Fruit fly (Drosophila melanogaster): Measurements from ENCODE around the gene Rad9.

Gene Rad9

DNA sequence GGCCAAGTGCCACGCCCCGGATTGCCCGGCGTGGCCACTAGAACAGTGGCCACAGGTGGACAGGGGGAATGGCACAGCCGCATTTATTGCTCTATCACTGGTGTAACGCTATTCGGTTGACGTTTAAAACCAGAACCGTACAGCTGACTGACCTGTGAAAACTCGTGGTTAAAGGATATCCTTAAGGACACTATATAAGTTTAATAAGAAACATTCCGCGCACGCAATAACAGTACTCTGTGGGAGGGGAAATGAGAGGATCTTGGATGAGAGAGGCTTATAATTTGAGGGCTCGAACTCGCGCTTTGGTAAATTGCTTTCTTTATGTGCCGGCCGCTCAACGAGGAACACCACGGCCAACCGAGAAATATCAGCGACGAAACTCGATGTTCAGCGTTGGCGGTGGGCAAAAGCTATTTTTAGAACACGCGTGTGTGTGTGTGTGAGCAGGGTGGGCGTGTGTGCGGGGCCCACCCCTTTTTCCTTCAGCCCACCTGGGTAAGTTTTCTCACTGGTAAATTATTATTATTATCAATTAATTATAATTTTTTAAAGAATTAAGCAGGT lies 24.0 kb upstream of the Rad9 start:
- TF ChIP-seq Jra (GFP tag; optimal IDR thresholded peaks at IDR 0.05) (no peak), dmrt93B (GFP tag; optimal IDR thresholded peaks at IDR 0.05) (no peak), br (GFP tag; optimal IDR thresholded peaks at IDR 0.05) (peak; percentile 12), Abd-B (GFP tag; optimal IDR thresholded peaks at IDR 0.05) (no peak), sv (GFP tag; optimal IDR thresholded peaks at IDR 0.05) (no peak), Rel (GFP tag; optimal IDR thresholded peaks at IDR 0.05) (no peak), Rel (tag; optimal IDR thresholded peaks at IDR 0.05) (no peak), usp (GFP tag; optimal IDR thresholded peaks at IDR 0.05) (no peak), CG32264 (GFP tag; optimal IDR thresholded peaks at IDR 0.05) (no peak), Sp1 (GFP tag; optimal IDR thresholded peaks at IDR 0.05) (peak; percentile 41), fru (GFP tag; optimal IDR thresholded peaks at IDR 0.05) (no peak), pan (optimal IDR thresholded peaks at IDR 0.05) (no peak)

DNA sequence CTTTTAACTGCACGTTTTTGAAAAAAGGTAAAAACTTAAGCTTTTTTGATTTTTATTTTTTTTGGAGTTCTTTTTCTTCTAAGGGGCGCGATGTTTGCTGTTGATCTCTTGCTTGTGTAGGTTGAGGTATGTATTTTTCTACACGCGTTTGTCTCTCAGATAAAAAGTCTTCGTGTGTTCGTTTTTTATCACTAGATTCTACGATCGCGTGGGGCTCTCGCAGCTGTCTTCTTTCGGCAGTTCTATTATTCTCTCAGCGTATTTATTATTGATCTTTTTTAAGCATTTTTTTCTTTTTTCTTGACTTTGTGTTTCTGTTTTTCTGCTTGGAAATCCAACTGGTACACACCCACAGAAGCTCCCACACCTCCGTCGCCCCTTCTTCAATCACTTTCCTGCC lies 22.7 kb upstream of the Rad9 start:
- TF ChIP-seq sage (GFP tag; optimal IDR thresholded peaks at IDR 0.05), result peak; percentile 26
- peak; percentile 15 for TF ChIP-seq h (GFP tag; optimal IDR thresholded peaks at IDR 0.05)
- no peak for TF ChIP-seq Hr78 (GFP tag; optimal IDR thresholded peaks at IDR 0.05)
- peak; percentile 13 for TF ChIP-seq Rel (GFP tag; optimal IDR thresholded peaks at IDR 0.05)
- no peak for TF ChIP-seq Rel (tag; optimal IDR thresholded peaks at IDR 0.05)
- peak; percentile 44 for TF ChIP-seq Sp1 (GFP tag; optimal IDR thresholded peaks at IDR 0.05)
- TF ChIP-seq Vsx2 (GFP tag; optimal IDR thresholded peaks at IDR 0.05; ENCODE audit: partially characterized antibody), result no peak
- no peak for TF ChIP-seq CG9705 (GFP tag; optimal IDR thresholded peaks at IDR 0.05)
- peak; percentile 36 for TF ChIP-seq CrebA (GFP tag; optimal IDR thresholded peaks at IDR 0.05; ENCODE audit: borderline replicate concordance)
- no peak for TF ChIP-seq Myc (optimal IDR thresholded peaks at IDR 0.05)
- TF ChIP-seq Dfd (GFP tag; optimal IDR thresholded peaks at IDR 0.05), result no peak
- TF ChIP-seq brk (GFP tag; optimal IDR thresholded peaks at IDR 0.05), result peak; percentile 43

DNA sequence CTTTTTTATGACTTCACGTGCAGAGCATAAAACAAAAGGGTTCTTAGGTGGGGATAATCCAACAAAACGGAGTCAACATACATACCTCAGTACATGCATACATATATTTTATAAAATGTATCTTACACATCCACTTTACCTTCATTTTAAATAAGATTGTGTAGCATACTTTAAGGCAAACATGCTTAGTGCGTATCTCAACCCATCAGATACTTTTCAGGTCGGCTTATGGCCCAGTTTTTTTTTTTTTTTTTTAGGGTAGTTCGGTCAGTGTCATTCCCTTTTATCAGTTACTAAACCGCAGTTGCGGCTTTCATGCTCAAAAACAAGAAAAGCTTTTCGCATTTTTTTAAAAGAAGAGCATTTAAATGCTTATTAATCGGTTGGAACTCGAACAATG lies 19.6 kb upstream of the Rad9 start, which contains the start of gene NijB:
Gene NijB, plus strand, starts transcription at position 398 of the 400 bp plus-strand sequence.
- TF ChIP-seq foxo (GFP tag; optimal IDR thresholded peaks at IDR 0.05), result no peak
- TF ChIP-seq fru (GFP tag; optimal IDR thresholded peaks at IDR 0.05), result no peak
- TF ChIP-seq HLH106 (tag; optimal IDR thresholded peaks at IDR 0.05), result no peak
- TF ChIP-seq pan (optimal IDR thresholded peaks at IDR 0.05), result no peak
- peak; percentile 69 for TF ChIP-seq Myc (optimal IDR thresholded peaks at IDR 0.05)
- no peak for TF ChIP-seq Abd-B (GFP tag; optimal IDR thresholded peaks at IDR 0.05)
- TF ChIP-seq jim (GFP tag; optimal IDR thresholded peaks at IDR 0.05), result peak; percentile 19
- TF ChIP-seq Rel (GFP tag; optimal IDR thresholded peaks at IDR 0.05), result no peak
- peak; percentile 69 for TF ChIP-seq Rel (tag; optimal IDR thresholded peaks at IDR 0.05)
- peak; percentile 27 for TF ChIP-seq tai (GFP tag; optimal IDR thresholded peaks at IDR 0.05)
- TF ChIP-seq woc (GFP tag; optimal IDR thresholded peaks at IDR 0.05), result no peak
- TF ChIP-seq sage (GFP tag; optimal IDR thresholded peaks at IDR 0.05), result peak; percentile 5
- TF ChIP-seq Hr83 (GFP tag; optimal IDR thresholded peaks at IDR 0.05; ENCODE audit: poor library complexity, severe bottlenecking), result no peak
- TF ChIP-seq brk (GFP tag; optimal IDR thresholded peaks at IDR 0.05), result no peak
- TF ChIP-seq dsf (GFP tag; optimal IDR thresholded peaks at IDR 0.05; ENCODE audit: borderline replicate concordance), result no peak
- no peak for TF ChIP-seq Jra (GFP tag; optimal IDR thresholded peaks at IDR 0.05)
- no peak for TF ChIP-seq psq (GFP tag; optimal IDR thresholded peaks at IDR 0.05)
- no peak for TF ChIP-seq ey (GFP tag; optimal IDR thresholded peaks at IDR 0.05)
- TF ChIP-seq N (GFP tag; optimal IDR thresholded peaks at IDR 0.05), result no peak
- peak; percentile 6 for TF ChIP-seq Dif (GFP tag; optimal IDR thresholded peaks at IDR 0.05; ENCODE audit: partially characterized antibody)
- no peak for TF ChIP-seq CG9705 (GFP tag; optimal IDR thresholded peaks at IDR 0.05)

DNA sequence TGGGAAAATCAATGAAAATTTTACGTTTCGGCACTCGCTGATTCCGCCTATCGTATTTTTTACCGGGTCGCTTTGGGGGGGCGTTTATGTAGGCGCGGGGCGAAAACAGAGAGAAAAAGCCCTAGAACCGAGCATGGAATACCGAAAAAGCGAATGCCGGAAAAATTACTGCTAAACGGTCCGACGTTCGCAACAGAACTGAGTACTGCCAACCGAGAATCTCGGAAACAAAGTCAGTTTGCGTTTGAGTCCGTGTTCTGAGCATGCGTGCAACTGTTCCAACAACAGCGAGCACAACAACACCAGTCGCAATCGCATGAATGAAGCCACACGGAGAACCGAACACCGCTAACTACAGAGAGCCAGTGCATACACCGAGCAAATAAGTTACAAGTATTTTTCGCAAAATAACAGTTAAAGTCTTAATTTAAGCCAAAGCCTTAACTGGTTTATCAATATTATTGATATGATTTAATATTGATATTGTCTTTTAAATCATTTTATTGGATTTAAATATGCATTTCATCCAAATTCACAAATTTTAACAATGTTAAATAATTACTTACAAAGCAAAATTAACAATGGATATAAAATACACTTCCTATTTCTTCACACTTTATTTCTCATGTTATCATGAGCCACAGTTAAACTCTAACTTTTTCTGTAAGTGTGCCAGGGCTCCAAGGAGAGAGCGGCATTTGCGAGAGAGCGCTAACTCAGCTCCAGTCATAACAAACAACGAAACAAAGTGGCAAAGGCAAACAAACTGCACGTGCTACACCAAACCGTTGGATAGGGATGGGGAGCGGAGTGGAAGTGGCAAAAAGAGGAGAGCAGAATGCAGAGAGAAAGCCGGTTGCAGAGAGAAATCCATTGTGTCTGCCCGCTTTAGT lies 18.2 kb upstream of the Rad9 start, which contains the start of gene CG3961:
Gene CG3961, minus strand, starts transcription at position 201 of the 893 bp plus-strand sequence.
- peak; percentile 91 for TF ChIP-seq Hnf4 (GFP tag; optimal IDR thresholded peaks at IDR 0.05)
- TF ChIP-seq psq (GFP tag; optimal IDR thresholded peaks at IDR 0.05), result peak; percentile 98
- TF ChIP-seq Mio (GFP tag; optimal IDR thresholded peaks at IDR 0.05), result peak; percentile 61
- TF ChIP-seq OdsH (GFP tag; optimal IDR thresholded peaks at IDR 0.05), result peak; percentile 99
- peak; percentile 86 for TF ChIP-seq Rel (GFP tag; optimal IDR thresholded peaks at IDR 0.05)
- peak; percentile 82 for TF ChIP-seq Rel (tag; optimal IDR thresholded peaks at IDR 0.05)
- TF ChIP-seq ey (GFP tag; optimal IDR thresholded peaks at IDR 0.05), result peak; percentile 95
- peak; percentile 98 for TF ChIP-seq rgr (GFP tag; optimal IDR thresholded peaks at IDR 0.05)
- no peak for TF ChIP-seq Vsx2 (GFP tag; optimal IDR thresholded peaks at IDR 0.05; ENCODE audit: partially characterized antibody)
- TF ChIP-seq fru (GFP tag; optimal IDR thresholded peaks at IDR 0.05), result peak; percentile 97
- TF ChIP-seq dmrt93B (GFP tag; optimal IDR thresholded peaks at IDR 0.05), result peak; percentile 93
- TF ChIP-seq Sp1 (GFP tag; optimal IDR thresholded peaks at IDR 0.05), result peak; percentile 99
- TF ChIP-seq Hr78 (GFP tag; optimal IDR thresholded peaks at IDR 0.05), result no peak
- peak; percentile 99 for TF ChIP-seq HLH106 (tag; optimal IDR thresholded peaks at IDR 0.05)
- peak; percentile 82 for TF ChIP-seq CrebA (GFP tag; optimal IDR thresholded peaks at IDR 0.05; ENCODE audit: borderline replicate concordance)
- no peak for TF ChIP-seq N (GFP tag; optimal IDR thresholded peaks at IDR 0.05)
- TF ChIP-seq dl (GFP tag; optimal IDR thresholded peaks at IDR 0.05; ENCODE audit: insufficient read depth in 1 of 2, partially characterized antibody in 2 of 2), result peak; percentile 89 to 90
- no peak for TF ChIP-seq usp (GFP tag; optimal IDR thresholded peaks at IDR 0.05)
- TF ChIP-seq sage (GFP tag; optimal IDR thresholded peaks at IDR 0.05), result peak; percentile 89
- no peak for TF ChIP-seq Abd-B (GFP tag; optimal IDR thresholded peaks at IDR 0.05)
- peak; percentile 95 for TF ChIP-seq br (GFP tag; optimal IDR thresholded peaks at IDR 0.05)
- TF ChIP-seq Jra (GFP tag; optimal IDR thresholded peaks at IDR 0.05), result peak; percentile 84
- TF ChIP-seq woc (GFP tag; optimal IDR thresholded peaks at IDR 0.05), result peak; percentile 90
- no peak for TF ChIP-seq lola (GFP tag; optimal IDR thresholded peaks at IDR 0.05)
- TF ChIP-seq h (GFP tag; optimal IDR thresholded peaks at IDR 0.05), result peak; percentile 97
- peak; percentile 97 for TF ChIP-seq Dfd (GFP tag; optimal IDR thresholded peaks at IDR 0.05)
- no peak for TF ChIP-seq Myc (optimal IDR thresholded peaks at IDR 0.05)
